Fruit fly (Drosophila melanogaster) whole organism, pupa: ENCODE results near the gene emc.

ENCODE experiments used
- CG10348 ChIP-seq: fragments of 200-800 bp; sonication (Bioruptor generic); IDR thresholded peaks from 2 replicates; pipeline ENCODE4 v1.3.6; 2022; ENCODE audit warnings: missing biosample characterization, missing genetic modification characterization
- CG12605 ChIP-seq: fragments of 200-800 bp; sonication (Bioruptor generic); IDR thresholded peaks from 2 replicates; pipeline ENCODE4 v1.3.6; 2022; ENCODE audit warnings: missing biosample characterization, missing genetic modification characterization
- CG13204 ChIP-seq: fragments of 200-800 bp; sonication (Bioruptor generic); optimal IDR thresholded peaks from 2 replicates; lab custom pipeline; 2018; ENCODE audit warnings: missing biosample characterization, mild to moderate bottlenecking, missing genetic modification characterization, moderate library complexity
- CG14655 ChIP-seq: fragments of 200-800 bp; sonication (Bioruptor generic); optimal IDR thresholded peaks from 3 replicates; lab custom pipeline; 2017; ENCODE audit warnings: mild to moderate bottlenecking, missing biosample characterization, missing genetic modification reagents, missing genetic modification characterization
- CG15710 ChIP-seq: fragments of 200-800 bp; sonication (Bioruptor generic); optimal IDR thresholded peaks from 2 replicates; lab custom pipeline; 2018; ENCODE audit warnings: missing biosample characterization, mild to moderate bottlenecking, missing genetic modification characterization, moderate library complexity
- CG17806 ChIP-seq: fragments of 200-800 bp; sonication (Bioruptor generic); optimal IDR thresholded peaks from 2 replicates; lab custom pipeline; 2018; ENCODE audit warnings: missing biosample characterization, mild to moderate bottlenecking, missing genetic modification characterization, moderate library complexity
- CG32121 ChIP-seq: fragments of 200-800 bp; sonication (Bioruptor generic); IDR thresholded peaks from 2 replicates; pipeline ENCODE4 v1.3.6; 2022; ENCODE audit warnings: missing biosample characterization, missing genetic modification characterization
- CG34367 ChIP-seq: fragments of 200-800 bp; sonication (Bioruptor generic); optimal IDR thresholded peaks from 2 replicates; lab custom pipeline; 2018; ENCODE audit warnings: missing biosample characterization, mild to moderate bottlenecking, missing genetic modification characterization
- CG4496 ChIP-seq: fragments of 200-800 bp; sonication (Bioruptor generic); IDR thresholded peaks from 3 replicates; pipeline ENCODE4 v1.3.6; 2022; ENCODE audit warnings: missing biosample characterization, missing genetic modification characterization
- CG8159 ChIP-seq: fragments of 200-800 bp; sonication (Bioruptor generic); optimal IDR thresholded peaks from 3 replicates; lab custom pipeline; 2018; ENCODE audit warnings: missing biosample characterization, mild to moderate bottlenecking, missing genetic modification characterization, moderate library complexity
- CG8301 ChIP-seq: fragments of 200-800 bp; sonication (Bioruptor generic); optimal IDR thresholded peaks from 2 replicates; lab custom pipeline; 2018; ENCODE audit warnings: missing biosample characterization, mild to moderate bottlenecking, missing genetic modification characterization
- CG9948 ChIP-seq: fragments of 200-800 bp; sonication (Bioruptor generic); optimal IDR thresholded peaks from 2 replicates; lab custom pipeline; 2018; ENCODE audit warnings: missing biosample characterization, mild to moderate bottlenecking, missing genetic modification characterization, moderate library complexity
- D1 ChIP-seq: fragments of 200-800 bp; sonication (Bioruptor generic); optimal IDR thresholded peaks from 2 replicates; lab custom pipeline; 2018; ENCODE audit warnings: missing biosample characterization, mild to moderate bottlenecking, missing genetic modification characterization, moderate library complexity
- EcR ChIP-seq: fragments of 200-800 bp; sonication (Bioruptor generic); optimal IDR thresholded peaks from 3 replicates; lab custom pipeline; 2019; ENCODE audit warnings: missing biosample characterization, missing genetic modification characterization, mild to moderate bottlenecking, moderate library complexity, missing genetic modification reagents
- Ets98B ChIP-seq: fragments of 200-800 bp; sonication (Bioruptor generic); IDR thresholded peaks from 2 replicates; pipeline ENCODE4 v1.3.6; 2022; ENCODE audit warnings: missing biosample characterization, missing genetic modification characterization
- Pif1A ChIP-seq: fragments of 200-800 bp; sonication (Bioruptor generic); optimal IDR thresholded peaks from 3 replicates; lab custom pipeline; 2016; ENCODE audit warnings: missing biosample characterization, missing genetic modification characterization
- Pif1B ChIP-seq: fragments of 200-800 bp; sonication (Bioruptor generic); optimal IDR thresholded peaks from 3 replicates; lab custom pipeline; 2016; ENCODE audit warnings: missing biosample characterization, missing genetic modification characterization
- Snoo ChIP-seq: fragments of 200-800 bp; sonication (Bioruptor generic); optimal IDR thresholded peaks from 3 replicates; lab custom pipeline; 2017; ENCODE audit warnings: missing biosample characterization, mild to moderate bottlenecking, missing genetic modification characterization, inconsistent platforms
- fd96Ca ChIP-seq: fragments of 200-800 bp; sonication (Bioruptor generic); IDR thresholded peaks from 3 replicates; pipeline ENCODE4 v1.3.6; 2022; ENCODE audit warnings: missing biosample characterization, missing genetic modification characterization
- gl ChIP-seq: fragments of 200-800 bp; sonication (Bioruptor generic); optimal IDR thresholded peaks from 2 replicates; lab custom pipeline; 2018; ENCODE audit warnings: missing biosample characterization, mild to moderate bottlenecking, missing genetic modification characterization
- rn ChIP-seq: fragments of 200-800 bp; sonication (Bioruptor generic); IDR thresholded peaks from 2 replicates; pipeline ENCODE4 v1.3.6; 2022; ENCODE audit warnings: missing biosample characterization, missing genetic modification characterization

Gene emc

DNA sequence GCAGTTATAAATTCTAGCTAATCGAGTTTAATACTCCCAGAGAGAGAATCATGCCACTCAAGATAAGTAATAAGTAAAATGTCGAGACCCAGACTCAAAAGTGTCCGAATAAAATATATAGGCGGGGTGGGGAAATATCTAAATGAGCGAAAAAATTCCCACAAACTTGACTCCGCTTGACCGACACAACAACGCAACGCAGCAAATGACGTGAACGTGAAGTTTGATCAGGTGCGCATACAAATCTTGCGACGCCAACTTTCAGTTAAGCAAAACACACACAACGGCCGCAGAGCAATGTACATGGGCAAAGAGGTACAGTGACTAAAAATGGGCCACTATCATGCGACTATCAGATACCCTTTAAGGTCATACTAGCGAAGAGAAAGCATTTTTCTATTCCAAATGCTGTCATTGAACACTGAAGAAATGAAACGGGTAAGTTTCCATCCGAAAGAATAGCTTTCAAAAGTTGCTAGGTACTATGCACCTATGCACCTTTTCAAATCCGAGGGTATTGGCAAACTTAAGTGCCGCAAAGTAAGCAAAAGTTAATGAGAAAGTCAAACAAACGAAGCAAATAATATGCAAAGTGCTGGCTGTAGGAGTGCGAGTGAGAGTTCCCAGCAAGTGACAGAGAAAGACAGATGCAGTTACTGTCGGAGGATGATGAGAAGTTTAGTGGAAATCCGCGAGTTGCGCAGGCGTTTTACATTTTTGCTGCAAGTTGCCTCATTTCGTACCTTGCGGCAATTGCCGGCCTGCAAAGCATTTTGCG lies 16.5 kb downstream of the emc start:
- TF ChIP-seq EcR (peak; percentile 11), Pif1B (GFP tag; lab: Kevin White, UChicago) (peak; percentile 63), CG15710 (tag; lab: Kevin White, UChicago) (peak; percentile 59), rn (GFP tag; lab: Robert Waterston, UW) (0 out of 2 replicates have a peak, but pooled peaks have one; percentile 38), gl (tag; lab: Kevin White, UChicago) (no peak), CG12605 (GFP tag; lab: Robert Waterston, UW) (0 out of 2 replicates have a peak, but pooled peaks have one; percentile 15), CG14655 (GFP tag; lab: Kevin White, UChicago) (peak; percentile 62), CG9948 (tag; lab: Kevin White, UChicago) (peak; percentile 58), fd96Ca (peak; percentile 83), D1 (tag; lab: Kevin White, UChicago) (no peak), Snoo (tag; lab: Kevin White, UChicago) (peak; percentile 18), CG17806 (tag; lab: Kevin White, UChicago) (peak; percentile 54), CG32121 (GFP tag; lab: Robert Waterston, UW) (peak; percentile 75), Ets98B (peak; percentile 86), CG34367 (tag; lab: Kevin White, UChicago) (peak; percentile 50), CG10348 (GFP tag; lab: Robert Waterston, UW) (no peak), CG8301 (tag; lab: Kevin White, UChicago) (peak; percentile 59), CG8159 (peak; percentile 44), CG4496 (GFP tag; lab: Robert Waterston, UW) (peak; percentile 74; the same call in 2 of the 3 replicates), Pif1A (GFP tag; lab: Kevin White, UChicago) (peak; percentile 64), CG13204 (GFP tag; lab: Kevin White, UChicago) (no peak)

- peak; percentile 79 for TF ChIP-seq CG8159
- peak; percentile 59; the same call in 1 of the 3 replicates for TF ChIP-seq fd96Ca
- TF ChIP-seq CG9948 (tag; lab: Kevin White, UChicago) = peak; percentile 26
- TF ChIP-seq gl (tag; lab: Kevin White, UChicago) = peak; percentile 15
- peak; percentile 60; the same call in 1 of the 2 replicates for TF ChIP-seq CG32121 (GFP tag; lab: Robert Waterston, UW)
- peak; percentile 5 for TF ChIP-seq Snoo (tag; lab: Kevin White, UChicago)
- peak; percentile 9 for TF ChIP-seq CG8301 (tag; lab: Kevin White, UChicago)
- TF ChIP-seq CG4496 (GFP tag; lab: Robert Waterston, UW) = peak; percentile 38; the same call in 1 of the 3 replicates
- TF ChIP-seq rn (GFP tag; lab: Robert Waterston, UW) = no peak
- TF ChIP-seq EcR = no peak
- TF ChIP-seq CG17806 (tag; lab: Kevin White, UChicago) = peak; percentile 64
- peak; percentile 21; the same call in 1 of the 2 replicates for TF ChIP-seq CG12605 (GFP tag; lab: Robert Waterston, UW)
- TF ChIP-seq Ets98B = no peak; the same call in 1 of the 2 replicates
- TF ChIP-seq D1 (tag; lab: Kevin White, UChicago) = no peak
- TF ChIP-seq CG15710 (tag; lab: Kevin White, UChicago) = peak; percentile 64
- peak; percentile 39 for TF ChIP-seq CG14655 (GFP tag; lab: Kevin White, UChicago)
- no peak for TF ChIP-seq Pif1A (GFP tag; lab: Kevin White, UChicago)
- no peak for TF ChIP-seq CG13204 (GFP tag; lab: Kevin White, UChicago)
- TF ChIP-seq CG34367 (tag; lab: Kevin White, UChicago) = peak; percentile 53
- TF ChIP-seq Pif1B (GFP tag; lab: Kevin White, UChicago) = peak; percentile 18
- 0 out of 2 replicates have a peak, but pooled peaks have one; percentile 22 for TF ChIP-seq CG10348 (GFP tag; lab: Robert Waterston, UW)
Observed at dm6 chr3L:766293-766664, 17.1 kb downstream of the emc start.

dm6 chr3L:766884-767283 lies 17.7 kb downstream of the emc start:
- TF ChIP-seq gl (tag; lab: Kevin White, UChicago) (no peak), CG9948 (tag; lab: Kevin White, UChicago) (peak; percentile 62), CG14655 (GFP tag; lab: Kevin White, UChicago) (peak; percentile 75), Ets98B (no peak), CG4496 (GFP tag; lab: Robert Waterston, UW) (no peak; the same call in 2 of the 3 replicates), fd96Ca (peak; percentile 61; the same call in 2 of the 3 replicates), CG15710 (tag; lab: Kevin White, UChicago) (peak; percentile 54), Pif1A (GFP tag; lab: Kevin White, UChicago) (peak; percentile 42), CG32121 (GFP tag; lab: Robert Waterston, UW) (no peak), CG8301 (tag; lab: Kevin White, UChicago) (peak; percentile 62), CG17806 (tag; lab: Kevin White, UChicago) (peak; percentile 65), CG34367 (tag; lab: Kevin White, UChicago) (peak; percentile 34), CG12605 (GFP tag; lab: Robert Waterston, UW) (no peak), CG13204 (GFP tag; lab: Kevin White, UChicago) (no peak), CG8159 (peak; percentile 74), EcR (no peak), rn (GFP tag; lab: Robert Waterston, UW) (no peak)

DNA sequence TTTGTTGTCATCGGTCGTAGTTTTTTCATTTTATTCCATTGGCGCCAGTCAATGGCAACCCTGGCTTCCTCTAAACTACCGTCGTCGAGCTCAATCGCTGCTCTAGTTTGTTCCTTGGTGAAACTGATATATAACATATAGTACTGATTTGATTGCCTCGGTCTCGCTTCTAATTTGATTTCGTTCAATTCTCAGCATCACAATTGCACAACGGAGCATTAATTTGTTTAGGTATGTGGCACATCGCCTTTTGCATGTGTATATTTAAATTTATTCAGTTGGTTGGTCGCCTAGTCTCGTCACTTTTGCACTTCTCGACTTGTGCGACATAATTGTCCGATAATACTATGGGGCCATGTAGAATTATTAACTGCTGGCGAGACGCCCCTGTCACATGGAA lies 18.5 kb downstream of the emc start:
- TF ChIP-seq Pif1A (GFP tag; lab: Kevin White, UChicago) = no peak
- TF ChIP-seq gl (tag; lab: Kevin White, UChicago) = no peak
- no peak for TF ChIP-seq rn (GFP tag; lab: Robert Waterston, UW)
- TF ChIP-seq CG8301 (tag; lab: Kevin White, UChicago) = no peak
- TF ChIP-seq CG15710 (tag; lab: Kevin White, UChicago) = no peak
